Worm (Caenorhabditis elegans): ENCODE results near the gene Y51A2A.6.
A peak's percentile ranks its signal among the peaks of the same experiment; 100 is the strongest.

- TF ChIP-seq gmeb-1 (tag; optimal IDR thresholded peaks at IDR 0.05) (no peak), fos-1 (tag; optimal IDR thresholded peaks at IDR 0.05) (peak; percentile 53), nhr-11 (tag; optimal IDR thresholded peaks at IDR 0.05) (no peak), mab-5 (tag; optimal IDR thresholded peaks at IDR 0.05) (no peak), lin-39 (tag; optimal IDR thresholded peaks at IDR 0.05) (no peak), ztf-11 (tag; optimal IDR thresholded peaks at IDR 0.05) (no peak), alr-1 (tag; optimal IDR thresholded peaks at IDR 0.05) (no peak), ztf-4 (tag; optimal IDR thresholded peaks at IDR 0.05) (no peak), sem-4 (tag; optimal IDR thresholded peaks at IDR 0.05) (no peak), unc-62 (GFP tag; optimal IDR thresholded peaks at IDR 0.05) (no peak), elt-3 (tag; optimal IDR thresholded peaks at IDR 0.05) (no peak), zag-1 (tag; optimal IDR thresholded peaks at IDR 0.05) (no peak)
These were observed 36.3 kb upstream of the Y51A2A.6 start, which contains the start of gene R10E8.6 for ce11 chrV:18266238-18266637.
